Fruit fly (Drosophila melanogaster) whole organism: Measurements from ENCODE around the gene osa.

Experiments
- CG8478 ChIP-seq: fragments of >200 bp; optimal IDR thresholded peaks from 2 replicates; lab custom pipeline; 2018; ENCODE audit warnings: inconsistent platforms
- Dll ChIP-seq: fragments of >200 bp; optimal IDR thresholded peaks from 2 replicates; lab custom pipeline; 2017
- EcR ChIP-seq, 2 experiments: fragments of >200 bp; optimal IDR thresholded peaks; 2 replicates each; lab custom pipeline; 2017; ENCODE audit warnings: missing biosample characterization in 2 of 2, missing genetic modification characterization in 2 of 2, missing genetic modification reagents in 2 of 2
- pan ChIP-seq: fragments of >200 bp; optimal IDR thresholded peaks from 2 replicates; lab custom pipeline; 2017
- psq ChIP-seq: fragments of >200 bp; optimal IDR thresholded peaks from 2 replicates; lab custom pipeline; 2017
- usp ChIP-seq: fragments of >200 bp; optimal IDR thresholded peaks from 2 replicates; lab custom pipeline; 2017; ENCODE audit warnings: missing biosample characterization, missing genetic modification characterization, mixed read lengths

osa gene

DNA sequence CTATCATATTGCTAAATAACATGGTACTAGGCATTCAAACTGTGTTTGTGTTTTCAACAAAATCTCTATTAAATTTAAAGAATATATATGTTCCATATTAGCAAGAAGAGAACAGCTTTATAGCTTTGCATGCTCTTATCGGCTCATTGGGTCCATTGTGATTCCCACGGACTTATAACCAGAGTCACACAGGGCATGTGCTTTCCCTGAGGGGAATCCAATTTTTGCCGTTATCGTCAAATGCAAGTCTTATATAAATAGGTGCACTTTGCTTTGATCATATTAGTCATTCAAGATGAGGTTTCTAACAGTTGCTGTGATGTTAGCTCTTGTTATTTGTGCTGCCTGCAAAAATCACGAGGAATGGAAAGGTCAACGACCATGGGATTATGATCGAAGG, 50.9 kb downstream of the osa start, which contains the start of gene CG45045:
CG45045 (plus strand) TSS at position 294 of the 400 bp plus-strand sequence.
- TF ChIP-seq pan (lab: Kevin White, UChicago) (no peak), CG8478 (lab: Kevin White, UChicago) (no peak), EcR (GFP tag; optimal IDR thresholded peaks at IDR 0.05; lab: Kevin White, UChicago) (no peak), usp (GFP tag; lab: Kevin White, UChicago) (no peak), psq (lab: Kevin White, UChicago) (no peak)

- TF ChIP-seq Dll (lab: Kevin White, UChicago) (no peak), psq (lab: Kevin White, UChicago) (no peak), pan (lab: Kevin White, UChicago) (no peak), usp (GFP tag; lab: Kevin White, UChicago) (no peak), CG8478 (lab: Kevin White, UChicago) (no peak), EcR (GFP tag; optimal IDR thresholded peaks at IDR 0.05; lab: Kevin White, UChicago) (no peak)
Observed at dm6 chr3R:17666797-17667156, 51.4 kb downstream of the osa start.

- no peak for TF ChIP-seq pan (lab: Kevin White, UChicago)
- TF ChIP-seq usp (GFP tag; lab: Kevin White, UChicago): no peak
- no peak for TF ChIP-seq psq (lab: Kevin White, UChicago)
- TF ChIP-seq CG8478 (lab: Kevin White, UChicago): no peak
- no peak for TF ChIP-seq EcR (GFP tag; optimal IDR thresholded peaks at IDR 0.05; lab: Kevin White, UChicago)
- no peak for TF ChIP-seq Dll (lab: Kevin White, UChicago)
Observed at dm6 chr3R:17666061-17666796, 51.9 kb downstream of the osa start.

dm6 chr3R:17656923-17657322, 61.2 kb downstream of the osa start:
- TF ChIP-seq psq (lab: Kevin White, UChicago) (no peak), Dll (lab: Kevin White, UChicago) (no peak), CG8478 (lab: Kevin White, UChicago) (no peak), pan (lab: Kevin White, UChicago) (no peak), usp (GFP tag; lab: Kevin White, UChicago) (no peak), EcR (GFP tag; optimal IDR thresholded peaks at IDR 0.05; lab: Kevin White, UChicago) (no peak)

DNA sequence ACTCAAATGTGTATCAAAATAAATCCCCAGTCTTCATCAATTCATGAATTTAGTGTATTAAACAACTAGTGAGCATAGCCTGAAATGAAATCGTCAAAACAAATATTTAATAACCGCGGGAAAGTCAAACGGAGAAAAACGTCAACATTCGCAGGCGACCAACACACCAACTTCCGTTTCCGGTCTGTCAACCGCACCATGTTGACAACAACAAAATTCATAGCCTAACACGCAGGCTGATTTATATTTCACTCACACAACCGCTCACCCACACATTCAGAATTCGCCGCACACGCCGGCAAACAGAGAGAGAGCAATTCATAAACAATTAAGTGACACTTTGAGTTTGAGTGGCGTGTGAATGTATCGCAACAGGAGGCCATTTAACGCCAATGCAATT, 63.1 kb downstream of the osa start:
- TF ChIP-seq CG8478 (lab: Kevin White, UChicago) (no peak), EcR (GFP tag; optimal IDR thresholded peaks at IDR 0.05; lab: Kevin White, UChicago) (no peak), usp (GFP tag; lab: Kevin White, UChicago) (no peak), pan (lab: Kevin White, UChicago) (no peak), psq (lab: Kevin White, UChicago) (no peak), Dll (lab: Kevin White, UChicago) (no peak)

- TF ChIP-seq pan (lab: Kevin White, UChicago): no peak
- no peak for TF ChIP-seq psq (lab: Kevin White, UChicago)
- TF ChIP-seq usp (GFP tag; lab: Kevin White, UChicago): no peak
- TF ChIP-seq EcR (GFP tag; optimal IDR thresholded peaks at IDR 0.05; lab: Kevin White, UChicago): no peak
- TF ChIP-seq Dll (lab: Kevin White, UChicago): no peak
- no peak for TF ChIP-seq CG8478 (lab: Kevin White, UChicago)
Observed at dm6 chr3R:17653879-17654278, 64.3 kb downstream of the osa start.

DNA sequence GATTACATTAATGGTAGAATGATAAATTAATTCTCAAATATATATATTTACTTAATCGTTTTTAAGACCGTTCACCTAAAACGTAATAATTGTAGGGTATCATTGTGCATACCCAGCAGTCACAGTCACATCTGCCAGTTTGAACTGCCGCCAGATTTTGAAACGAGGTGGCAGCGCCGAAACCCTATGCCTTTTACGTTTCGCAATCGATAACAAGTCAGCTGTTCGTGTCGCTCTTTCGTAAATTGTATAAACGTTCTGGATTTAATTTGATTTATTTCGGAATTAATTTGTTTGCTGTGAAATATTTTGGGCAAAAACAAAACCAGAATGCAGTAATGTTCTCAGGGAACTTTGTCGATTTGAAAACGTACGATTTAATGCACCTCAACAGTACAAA, 70.7 kb downstream of the osa start, which contains the start of gene CG14322:
CG14322 (plus strand) TSS at position 236 of the 400 bp plus-strand sequence.
- TF ChIP-seq pan (lab: Kevin White, UChicago) (no peak), usp (GFP tag; lab: Kevin White, UChicago) (no peak), Dll (lab: Kevin White, UChicago) (no peak), EcR (GFP tag; optimal IDR thresholded peaks at IDR 0.05; lab: Kevin White, UChicago) (no peak), CG8478 (lab: Kevin White, UChicago) (no peak), psq (lab: Kevin White, UChicago) (no peak)

dm6 chr3R:17646102-17647050, 71.8 kb downstream of the osa start:
- TF ChIP-seq Dll (lab: Kevin White, UChicago) (no peak), psq (lab: Kevin White, UChicago) (no peak), CG8478 (lab: Kevin White, UChicago) (no peak), usp (GFP tag; lab: Kevin White, UChicago) (no peak), EcR (GFP tag; optimal IDR thresholded peaks at IDR 0.05; lab: Kevin White, UChicago) (no peak), pan (lab: Kevin White, UChicago) (no peak)

DNA sequence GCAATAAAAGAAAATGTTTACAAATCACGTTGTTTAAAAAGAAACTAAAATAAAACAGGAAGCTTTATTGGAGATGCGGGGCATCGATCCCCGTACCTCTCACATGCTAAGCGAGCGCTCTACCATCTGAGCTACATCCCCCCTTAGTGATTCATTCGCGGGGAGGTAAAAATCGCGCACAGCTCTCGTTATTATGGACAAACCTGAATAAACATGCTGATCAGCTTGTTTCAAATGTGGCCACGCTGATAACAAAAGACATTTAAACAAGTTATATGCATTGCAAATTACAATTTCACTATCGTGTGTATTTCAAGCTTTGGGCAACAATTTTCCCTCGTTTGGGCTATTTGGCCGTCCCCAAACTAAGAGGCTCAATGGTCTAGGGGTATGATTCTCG, 72.9 kb downstream of the osa start:
- TF ChIP-seq psq (lab: Kevin White, UChicago) (no peak), usp (GFP tag; lab: Kevin White, UChicago) (no peak), CG8478 (lab: Kevin White, UChicago) (no peak), EcR (GFP tag; optimal IDR thresholded peaks at IDR 0.05; lab: Kevin White, UChicago) (no peak), pan (lab: Kevin White, UChicago) (no peak), Dll (lab: Kevin White, UChicago) (no peak)

DNA sequence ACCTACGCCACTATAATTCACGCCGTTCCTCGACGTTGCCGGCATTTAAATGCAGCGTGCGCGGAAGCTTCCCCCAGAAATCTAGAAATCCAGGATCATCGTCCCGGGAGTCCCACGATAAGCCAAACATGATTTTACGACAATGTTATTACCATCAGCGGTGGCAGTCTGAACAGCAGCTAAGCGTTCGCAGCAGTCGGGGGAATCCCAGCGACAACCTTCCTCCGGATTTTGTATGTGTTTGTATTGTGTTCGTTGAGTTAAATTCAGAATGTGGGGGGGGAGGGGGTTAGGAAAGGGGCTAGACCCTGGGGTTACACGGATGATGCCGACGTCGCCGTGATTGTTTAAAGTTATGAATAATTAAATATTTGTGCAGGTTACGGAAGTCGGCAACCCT, 74.1 kb downstream of the osa start:
- TF ChIP-seq EcR (GFP tag; optimal IDR thresholded peaks at IDR 0.05; lab: Kevin White, UChicago) (no peak), Dll (lab: Kevin White, UChicago) (no peak), psq (lab: Kevin White, UChicago) (no peak), usp (GFP tag; lab: Kevin White, UChicago) (no peak), pan (lab: Kevin White, UChicago) (no peak), CG8478 (lab: Kevin White, UChicago) (no peak)
